Fruit fly (Drosophila melanogaster): ENCODE data around the gene Snoo.

Snoo gene

dm6 chr2L:8031588-8031987 lies 47.6 kb upstream of the Snoo start (continued):
- TF ChIP-seq unc-4 (GFP tag; IDR thresholded peaks at IDR 0.05; ENCODE audit: partially characterized antibody) (0 out of 2 replicates have a peak, but pooled peaks have one; percentile 36), CG17385 (GFP tag; optimal IDR thresholded peaks at IDR 0.05) (peak; percentile 69), chn (GFP tag; optimal IDR thresholded peaks at IDR 0.05) (peak; percentile 8), CG8290 (GFP tag; optimal IDR thresholded peaks at IDR 0.05) (no peak), CG8290 (tag; optimal IDR thresholded peaks at IDR 0.05) (peak in 1 of 2 experiments; percentile 47), wdn (GFP tag; IDR thresholded peaks at IDR 0.05) (no peak), BtbVII (GFP tag; optimal IDR thresholded peaks at IDR 0.05) (peak; percentile 45), Med (GFP tag) (peak; percentile 75), CG15514 (GFP tag; optimal IDR thresholded peaks at IDR 0.05) (peak; percentile 12), crol (GFP tag; IDR thresholded peaks at IDR 0.05) (peak; percentile 96), CG15696 (tag; optimal IDR thresholded peaks at IDR 0.05) (no peak), CG2199 (GFP tag; IDR thresholded peaks at IDR 0.05) (0 out of 3 replicates have a peak, but pooled peaks have one; percentile 41), sd (tag; optimal IDR thresholded peaks at IDR 0.05) (peak; percentile 88), nerfin-1 (tag; optimal IDR thresholded peaks at IDR 0.05) (peak; percentile 11), gfzf (GFP tag; optimal IDR thresholded peaks at IDR 0.05) (no peak), Deaf1 (tag; optimal IDR thresholded peaks at IDR 0.05) (peak; percentile 38), row (GFP tag; IDR thresholded peaks at IDR 0.05) (0 out of 3 replicates have a peak, but pooled peaks have one; percentile 11), mam (GFP tag; optimal IDR thresholded peaks at IDR 0.05) (no peak), nau (GFP tag; optimal IDR thresholded peaks at IDR 0.05) (peak; percentile 25), CG8765 (GFP tag; IDR thresholded peaks at IDR 0.05) (0 out of 2 replicates have a peak, but pooled peaks have one; percentile 6)

dm6 chr2L:8030693-8031210 lies 46.8 kb upstream of the Snoo start, which contains the start of gene Cka:
Gene Cka, plus strand, starts transcription at chr2L:8030721.
- no peak for TF ChIP-seq Eip74EF (GFP tag; optimal IDR thresholded peaks at IDR 0.05)
- TF ChIP-seq Nf-YC (tag; optimal IDR thresholded peaks at IDR 0.05): peak; percentile 81
- peak; percentile 4 for TF ChIP-seq dm (GFP tag; optimal IDR thresholded peaks at IDR 0.05)
- peak; percentile 34 for TF ChIP-seq NfI (GFP tag; optimal IDR thresholded peaks at IDR 0.05)
- peak; percentile 22 for TF ChIP-seq mirr (GFP tag; optimal IDR thresholded peaks at IDR 0.05)
- TF ChIP-seq H15 (GFP tag; IDR thresholded peaks at IDR 0.05): no peak
- TF ChIP-seq btn (GFP tag; optimal IDR thresholded peaks at IDR 0.05): no peak
- TF ChIP-seq Max (GFP tag; optimal IDR thresholded peaks at IDR 0.05): no peak
- no peak for TF ChIP-seq scrt (GFP tag; optimal IDR thresholded peaks at IDR 0.05)
- peak; percentile 13; the same call in 1 of the 2 replicates for TF ChIP-seq sim (GFP tag; IDR thresholded peaks at IDR 0.05)
- no peak for TF ChIP-seq CG8388 (GFP tag; optimal IDR thresholded peaks at IDR 0.05)
- peak; percentile 35 for TF ChIP-seq nmo (GFP tag; optimal IDR thresholded peaks at IDR 0.05)
- no peak for TF ChIP-seq lbe (GFP tag; optimal IDR thresholded peaks at IDR 0.05)
- no peak for TF ChIP-seq CG18476 (GFP tag; optimal IDR thresholded peaks at IDR 0.05)
- TF ChIP-seq CG9609 (GFP tag; optimal IDR thresholded peaks at IDR 0.05): no peak
- TF ChIP-seq CoRest (tag; optimal IDR thresholded peaks at IDR 0.05): no peak
- TF ChIP-seq ase (GFP tag; IDR thresholded peaks at IDR 0.05): 0 out of 3 replicates have a peak, but pooled peaks have one; percentile 28
- no peak for TF ChIP-seq CG11398 (GFP tag; optimal IDR thresholded peaks at IDR 0.05)
- no peak for TF ChIP-seq z (GFP tag; IDR thresholded peaks at IDR 0.05)
- TF ChIP-seq tx (GFP tag; optimal IDR thresholded peaks at IDR 0.05): no peak
- TF ChIP-seq pnt (GFP tag; optimal IDR thresholded peaks at IDR 0.05): no peak
- no peak for TF ChIP-seq CG31365 (tag; optimal IDR thresholded peaks at IDR 0.05)
- TF ChIP-seq CG16863 (GFP tag; optimal IDR thresholded peaks at IDR 0.05): no peak
- no peak for TF ChIP-seq h (optimal IDR thresholded peaks at IDR 0.05)
- 0 out of 2 replicates have a peak, but pooled peaks have one; percentile 17 for TF ChIP-seq CG13287 (GFP tag; IDR thresholded peaks at IDR 0.05; ENCODE audit: partially characterized antibody)
- no peak for TF ChIP-seq dan (GFP tag; IDR thresholded peaks at IDR 0.05)
- TF ChIP-seq esg (GFP tag; conservative IDR thresholded peaks at IDR 0.05): no peak
- TF ChIP-seq CG5953 (GFP tag; IDR thresholded peaks at IDR 0.05): no peak
- no peak for TF ChIP-seq Elba2 (GFP tag; optimal IDR thresholded peaks at IDR 0.05)
- peak; percentile 59 for TF ChIP-seq hkb (optimal IDR thresholded peaks at IDR 0.05)
- no peak for TF ChIP-seq hkb (GFP tag; IDR thresholded peaks at IDR 0.05)
- no peak for TF ChIP-seq bigmax (GFP tag; optimal IDR thresholded peaks at IDR 0.05)

Data from whole organism, embryonic.